Worm (Caenorhabditis elegans) whole organism, L1 larva: ENCODE data around the gene C09G5.7.

Experiments
- C04F5.9 ChIP-seq: sonication (generic microtip); optimal IDR thresholded peaks from 2 replicates; lab custom pipeline; 2016; ENCODE audit warnings: missing genetic modification characterization, missing compliant biosample characterization
- C16A3.4 ChIP-seq: fragments of 150-350 bp; optimal IDR thresholded peaks from 2 replicates; lab custom pipeline; 2014; ENCODE audit warnings: missing biosample characterization, missing genetic modification characterization
- C34B4.2 ChIP-seq: sonication (generic microtip); optimal IDR thresholded peaks from 2 replicates; lab custom pipeline; 2017; ENCODE audit warnings: mild to moderate bottlenecking, missing genetic modification characterization, missing compliant biosample characterization
- Y116A8C.19 ChIP-seq: sonication (generic microtip); optimal IDR thresholded peaks from 2 replicates; lab custom pipeline; 2016; ENCODE audit warnings: missing compliant biosample characterization, missing genetic modification characterization, borderline replicate concordance
- alr-1 ChIP-seq: fragments of 200-800 bp; sonication (Bioruptor generic); optimal IDR thresholded peaks from 2 replicates; lab custom pipeline; 2018; ENCODE audit warnings: borderline replicate concordance, mild to moderate bottlenecking, missing genetic modification characterization, missing compliant biosample characterization
- aly-2 ChIP-seq: fragments of 150-350 bp; optimal IDR thresholded peaks from 2 replicates; lab custom pipeline; 2014; ENCODE audit warnings: missing biosample characterization, missing genetic modification characterization
- ceh-63 ChIP-seq: fragments of 200-800 bp; sonication (Bioruptor generic); optimal IDR thresholded peaks from 2 replicates; lab custom pipeline; 2018; ENCODE audit warnings: mild to moderate bottlenecking, missing genetic modification characterization, missing compliant biosample characterization
- ceh-8 ChIP-seq: fragments of 200-800 bp; sonication (Bioruptor generic); optimal IDR thresholded peaks from 2 replicates; lab custom pipeline; 2018; ENCODE audit warnings: mild to moderate bottlenecking, missing genetic modification characterization, moderate library complexity, missing compliant biosample characterization
- ceh-82 ChIP-seq, 3 experiments: fragments of 150-350 bp in 1 of 3; sonication (generic microtip) in 2 of 3; optimal IDR thresholded peaks; 2 replicates each; lab custom pipeline; 2014 to 2017; ENCODE audit warnings: missing biosample characterization in 3 of 3, missing genetic modification characterization in 3 of 3
- ceh-90 ChIP-seq: sonication (generic microtip); optimal IDR thresholded peaks from 2 replicates; lab custom pipeline; 2016; ENCODE audit warnings: missing genetic modification characterization, missing compliant biosample characterization
- ces-1 ChIP-seq: fragments of 150-350 bp; optimal IDR thresholded peaks from 2 replicates; lab custom pipeline; 2014; ENCODE audit warnings: missing biosample characterization, missing genetic modification reagents, missing genetic modification characterization
- dpl-1 ChIP-seq, 3 experiments: fragments of 150-350 bp in 2 of 3; sonication (generic microtip) in 1 of 3; optimal IDR thresholded peaks; 2 replicates each; lab custom pipeline; 2014 to 2017; ENCODE audit warnings: missing biosample characterization in 3 of 3, missing genetic modification characterization in 3 of 3, missing genetic modification reagents in 3 of 3
- efl-1 ChIP-seq, 4 experiments: fragments of 150-350 bp; optimal IDR thresholded peaks in 3 of 4; peaks in 1 of 4; 1 replicate in 1 of 4; 2 replicates in 3 of 4; lab custom pipeline; 2014; ENCODE audit warnings: missing biosample characterization in 2 of 4, missing genetic modification characterization in 2 of 4, missing genetic modification reagents in 2 of 4
- elt-2 ChIP-seq: sonication (generic microtip); optimal IDR thresholded peaks from 2 replicates; lab custom pipeline; 2016; ENCODE audit warnings: missing genetic modification characterization, mild to moderate bottlenecking, inconsistent platforms, missing compliant biosample characterization, missing genetic modification reagents
- elt-3 ChIP-seq, 6 experiments: fragments of 150-350 bp in 1 of 6; sonication (generic microtip); optimal IDR thresholded peaks; 2 replicates each; lab custom pipeline; 2017 to 2018; ENCODE audit warnings: missing biosample characterization in 6 of 6, missing genetic modification characterization in 6 of 6, inconsistent platforms in 1 of 6
- ets-5 ChIP-seq: fragments of 200-800 bp; sonication (Bioruptor generic); IDR thresholded peaks from 2 replicates; pipeline ENCODE4 v1.3.6; 2022; ENCODE audit warnings: missing genetic modification characterization, missing compliant biosample characterization
- fkh-10 ChIP-seq: sonication (generic microtip); optimal IDR thresholded peaks from 2 replicates; lab custom pipeline; 2017; ENCODE audit warnings: missing biosample characterization, missing genetic modification reagents, missing genetic modification characterization
- fos-1 ChIP-seq: fragments of 150-350 bp; optimal IDR thresholded peaks from 2 replicates; lab custom pipeline; 2014; ENCODE audit warnings: missing biosample characterization, missing genetic modification characterization
- grh-1 ChIP-seq: fragments of 200-800 bp; sonication (Bioruptor generic); IDR thresholded peaks from 2 replicates; pipeline ENCODE4 v1.3.6; 2022; ENCODE audit warnings: missing genetic modification reagents, missing genetic modification characterization, missing compliant biosample characterization
- hlh-17 ChIP-seq: fragments of 200-800 bp; sonication (Bioruptor generic); optimal IDR thresholded peaks from 2 replicates; lab custom pipeline; 2018; ENCODE audit warnings: missing genetic modification characterization, mild to moderate bottlenecking, missing compliant biosample characterization, moderate library complexity, borderline replicate concordance
- hlh-4 ChIP-seq: sonication (generic microtip); optimal IDR thresholded peaks from 2 replicates; lab custom pipeline; 2016; ENCODE audit warnings: mild to moderate bottlenecking, missing genetic modification characterization, missing compliant biosample characterization
- irx-1 ChIP-seq: sonication (generic microtip); optimal IDR thresholded peaks from 2 replicates; lab custom pipeline; 2016; ENCODE audit warnings: missing genetic modification characterization, missing compliant biosample characterization
- isw-1 ChIP-seq: fragments of 200-800 bp; sonication (Bioruptor generic); IDR thresholded peaks from 2 replicates; pipeline ENCODE4 v1.3.6; 2022; ENCODE audit warnings: missing genetic modification characterization, missing compliant biosample characterization
- lin-13 ChIP-seq: fragments of 150-350 bp; optimal IDR thresholded peaks from 2 replicates; lab custom pipeline; 2014; ENCODE audit warnings: missing biosample characterization, missing genetic modification reagents, missing genetic modification characterization
- lin-14 ChIP-seq: fragments of 200-800 bp; sonication (Bioruptor generic); optimal IDR thresholded peaks from 2 replicates; lab custom pipeline; 2018; ENCODE audit warnings: mild to moderate bottlenecking, missing genetic modification characterization, moderate library complexity, missing compliant biosample characterization
- lsy-2 ChIP-seq, 2 experiments: fragments of 150-350 bp; optimal IDR thresholded peaks; 2 replicates each; lab custom pipeline; 2014; ENCODE audit warnings: missing biosample characterization in 2 of 2, missing genetic modification characterization in 2 of 2
- mdl-1 ChIP-seq, 2 experiments: fragments of 150-350 bp; optimal IDR thresholded peaks; 2 replicates each; lab custom pipeline; 2014 to 2017; ENCODE audit warnings: missing biosample characterization in 2 of 2, missing genetic modification characterization in 2 of 2, inconsistent platforms in 1 of 2
- mep-1 ChIP-seq: fragments of 150-350 bp; optimal IDR thresholded peaks from 2 replicates; lab custom pipeline; 2014; ENCODE audit warnings: missing biosample characterization, missing genetic modification characterization
- nhr-11 ChIP-seq: fragments of 150-350 bp; optimal IDR thresholded peaks from 2 replicates; lab custom pipeline; 2014; ENCODE audit warnings: missing biosample characterization, missing genetic modification characterization
- nhr-237 ChIP-seq: fragments of 150-350 bp; optimal IDR thresholded peaks from 2 replicates; lab custom pipeline; 2014; ENCODE audit warnings: missing biosample characterization, missing genetic modification characterization
- nhr-47 ChIP-seq: sonication (generic microtip); optimal IDR thresholded peaks from 2 replicates; lab custom pipeline; 2016; ENCODE audit warnings: mild to moderate bottlenecking, missing genetic modification characterization, moderate library complexity, missing compliant biosample characterization
- nhr-71 ChIP-seq: sonication (generic microtip); optimal IDR thresholded peaks from 2 replicates; lab custom pipeline; 2016; ENCODE audit warnings: mild to moderate bottlenecking, missing genetic modification characterization, moderate library complexity, missing compliant biosample characterization
- nhr-77 ChIP-seq: fragments of 150-350 bp; optimal IDR thresholded peaks from 2 replicates; lab custom pipeline; 2014; ENCODE audit warnings: missing biosample characterization, missing genetic modification characterization
- nhr-90 ChIP-seq: sonication (generic microtip); optimal IDR thresholded peaks from 2 replicates; lab custom pipeline; 2016; ENCODE audit warnings: mild to moderate bottlenecking, missing genetic modification characterization, missing compliant biosample characterization; ENCODE audit not compliant: poor library complexity
- rnt-1 ChIP-seq: sonication (generic microtip); optimal IDR thresholded peaks from 2 replicates; lab custom pipeline; 2016; ENCODE audit warnings: mild to moderate bottlenecking, missing genetic modification characterization, moderate library complexity, missing compliant biosample characterization
- snu-23 ChIP-seq: sonication (generic microtip); optimal IDR thresholded peaks from 2 replicates; lab custom pipeline; 2016; ENCODE audit warnings: missing genetic modification characterization, missing compliant biosample characterization
- sup-37 ChIP-seq: fragments of 200-800 bp; sonication (Bioruptor generic); optimal IDR thresholded peaks from 2 replicates; lab custom pipeline; 2018; ENCODE audit warnings: mild to moderate bottlenecking, missing genetic modification characterization, missing compliant biosample characterization
- unc-30 ChIP-seq: sonication (generic microtip); optimal IDR thresholded peaks from 2 replicates; lab custom pipeline; 2017; ENCODE audit warnings: missing biosample characterization, missing genetic modification characterization
- unc-62 ChIP-seq: fragments of 150-350 bp; optimal IDR thresholded peaks from 2 replicates; lab custom pipeline; 2014; ENCODE audit warnings: missing biosample characterization, missing genetic modification reagents, missing genetic modification characterization
- unc-86 ChIP-seq: sonication (generic microtip); optimal IDR thresholded peaks from 2 replicates; lab custom pipeline; 2016; ENCODE audit warnings: missing genetic modification characterization, missing compliant biosample characterization
- unc-98 ChIP-seq: fragments of 200-800 bp; sonication (Bioruptor generic); IDR thresholded peaks from 2 replicates; pipeline ENCODE4 v1.3.6; 2022; ENCODE audit warnings: missing genetic modification characterization, missing compliant biosample characterization

C09G5.7 gene

DNA sequence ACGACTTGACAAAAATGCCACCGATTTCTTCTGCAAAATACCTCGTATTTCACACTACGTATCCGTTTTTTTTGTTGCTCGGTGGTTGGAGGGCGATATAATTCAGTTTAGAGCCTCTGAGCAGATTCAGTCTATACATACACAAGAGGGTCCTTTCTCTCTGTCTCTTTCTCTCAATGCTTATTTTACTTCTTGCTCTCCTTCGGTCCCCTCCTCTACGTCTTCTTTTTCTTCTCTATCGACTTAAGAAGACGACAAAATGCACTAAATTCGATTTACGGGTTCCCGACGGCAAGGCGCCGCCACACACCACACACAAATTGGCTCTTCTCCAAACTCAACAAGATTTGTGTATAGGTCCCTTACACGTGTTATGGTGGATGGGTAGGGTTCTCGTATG is 44.3 kb downstream of the C09G5.7 start:
- TF ChIP-seq ceh-63, result no peak
- TF ChIP-seq efl-1 (optimal IDR thresholded peaks at IDR 0.05; lab: Kevin White, UChicago), result no peak
- peak in 1 of 2 experiments; percentile 53 for TF ChIP-seq efl-1 (GFP tag; optimal IDR thresholded peaks at IDR 0.05 in 1 of 2; lab: Kevin White, UChicago)
- TF ChIP-seq nhr-47 (tag; lab: Kevin White, UChicago), result peak; percentile 9
- peak; percentile 84 for TF ChIP-seq lin-14 (GFP tag; lab: Kevin White, UChicago)
- TF ChIP-seq isw-1 (GFP tag; lab: Robert Waterston, UW), result 0 out of 2 replicates have a peak, but pooled peaks have one; percentile 9
- peak; percentile 85 for TF ChIP-seq ces-1 (GFP tag; lab: Kevin White, UChicago)
- TF ChIP-seq ceh-8 (GFP tag; lab: Kevin White, UChicago), result no peak
- no peak for TF ChIP-seq unc-98
- no peak for TF ChIP-seq elt-3 (tag; optimal IDR thresholded peaks at IDR 0.05; lab: Kevin White, UChicago)
- TF ChIP-seq lsy-2 (tag; optimal IDR thresholded peaks at IDR 0.05; lab: Kevin White, UChicago), result peak in 1 of 2 experiments; percentile 1
- TF ChIP-seq nhr-71 (tag; lab: Kevin White, UChicago), result peak; percentile 26
- peak; percentile 67 for TF ChIP-seq fkh-10 (GFP tag; lab: Kevin White, UChicago)
- no peak for TF ChIP-seq sup-37 (GFP tag; lab: Kevin White, UChicago)
- no peak for TF ChIP-seq unc-30 (tag; lab: Kevin White, UChicago)

DNA sequence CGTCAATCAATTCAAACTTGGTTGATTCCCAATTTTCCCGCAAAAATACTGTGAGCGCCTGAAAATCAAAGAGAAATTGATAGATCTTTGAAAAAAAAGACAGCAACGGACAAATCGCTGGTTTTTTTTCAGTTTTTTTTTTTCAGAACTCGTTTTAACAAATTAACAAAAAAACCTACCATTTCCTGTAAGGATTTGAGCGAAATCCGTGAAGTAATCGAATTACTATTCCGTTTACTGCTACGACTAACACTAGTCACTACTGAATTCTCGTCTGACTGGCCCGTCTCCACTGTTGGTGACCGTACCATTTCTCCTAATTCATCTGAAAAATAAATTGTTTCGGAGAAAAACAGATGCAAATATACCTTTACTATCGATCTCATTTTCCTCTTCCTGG is 44.7 kb downstream of the C09G5.7 start:
- no peak for TF ChIP-seq C16A3.4 (tag; lab: Kevin White, UChicago)
- TF ChIP-seq unc-62 (GFP tag; lab: Kevin White, UChicago), result no peak
- no peak for TF ChIP-seq hlh-4 (tag; lab: Kevin White, UChicago)
- no peak for TF ChIP-seq hlh-17 (GFP tag; lab: Kevin White, UChicago)
- no peak for TF ChIP-seq ceh-82 (tag; optimal IDR thresholded peaks at IDR 0.05; lab: Kevin White, UChicago)
- no peak for TF ChIP-seq efl-1 (optimal IDR thresholded peaks at IDR 0.05; lab: Kevin White, UChicago)
- TF ChIP-seq efl-1 (GFP tag; optimal IDR thresholded peaks at IDR 0.05 in 1 of 2; lab: Kevin White, UChicago), result no peak
- no peak for TF ChIP-seq mep-1 (tag; lab: Kevin White, UChicago)
- TF ChIP-seq elt-3 (tag; optimal IDR thresholded peaks at IDR 0.05; lab: Kevin White, UChicago), result no peak
- TF ChIP-seq mdl-1 (tag; optimal IDR thresholded peaks at IDR 0.05; lab: Kevin White, UChicago), result no peak
- no peak for TF ChIP-seq nhr-77
- TF ChIP-seq fos-1 (tag; lab: Kevin White, UChicago), result no peak

DNA sequence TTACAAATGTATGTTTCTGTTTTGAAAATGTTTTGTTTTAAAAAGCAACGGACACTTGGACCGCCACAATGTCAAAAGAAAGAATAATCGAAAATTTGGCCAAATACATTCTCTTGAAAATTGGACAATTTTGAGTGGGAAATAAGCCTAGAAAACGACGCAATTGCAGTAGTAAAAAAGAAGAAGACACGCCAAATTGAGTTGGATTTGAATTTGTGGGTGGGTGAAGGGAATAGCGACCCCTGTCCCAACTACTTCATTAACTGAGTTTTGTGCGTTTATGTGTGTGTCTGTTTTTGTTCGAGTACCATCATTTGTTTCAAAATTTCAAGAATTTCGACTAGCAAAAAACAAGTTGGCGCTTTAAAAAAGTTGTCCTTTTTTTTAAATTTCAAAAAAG is 46.1 kb downstream of the C09G5.7 start:
- peak; percentile 11 for TF ChIP-seq fkh-10 (GFP tag; lab: Kevin White, UChicago)
- no peak for TF ChIP-seq isw-1 (GFP tag; lab: Robert Waterston, UW)
- TF ChIP-seq lin-14 (GFP tag; lab: Kevin White, UChicago), result peak; percentile 40

DNA sequence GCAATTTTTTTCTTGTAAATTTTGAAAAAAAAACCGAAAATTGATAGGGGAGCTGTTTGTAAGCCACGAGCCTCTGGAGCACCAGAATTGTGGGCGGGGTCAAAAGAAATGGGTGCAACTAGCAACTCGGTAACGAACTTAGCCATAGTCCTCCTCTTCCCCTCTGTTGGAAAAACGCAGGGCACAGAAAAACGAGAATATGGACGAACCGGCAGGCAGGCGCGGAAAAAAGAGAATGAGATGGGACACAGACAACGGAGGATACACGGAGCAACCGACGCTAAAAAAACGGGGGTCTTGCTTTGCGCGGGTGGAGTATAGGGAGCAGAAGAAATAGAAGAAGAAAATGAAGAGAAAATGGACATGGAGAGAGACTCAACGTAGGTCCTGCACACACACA is 47.0 kb downstream of the C09G5.7 start:
- no peak for TF ChIP-seq nhr-237 (tag; lab: Kevin White, UChicago)
- peak; percentile 75 for TF ChIP-seq fkh-10 (GFP tag; lab: Kevin White, UChicago)
- TF ChIP-seq efl-1 (optimal IDR thresholded peaks at IDR 0.05; lab: Kevin White, UChicago), result no peak
- peak in 1 of 2 experiments; percentile 49 for TF ChIP-seq efl-1 (GFP tag; optimal IDR thresholded peaks at IDR 0.05 in 1 of 2; lab: Kevin White, UChicago)
- peak; percentile 75 for TF ChIP-seq lin-14 (GFP tag; lab: Kevin White, UChicago)
- TF ChIP-seq ceh-82 (tag; optimal IDR thresholded peaks at IDR 0.05; lab: Kevin White, UChicago), result peak in 1 of 3 experiments; percentile 30
- TF ChIP-seq C04F5.9, result no peak

DNA sequence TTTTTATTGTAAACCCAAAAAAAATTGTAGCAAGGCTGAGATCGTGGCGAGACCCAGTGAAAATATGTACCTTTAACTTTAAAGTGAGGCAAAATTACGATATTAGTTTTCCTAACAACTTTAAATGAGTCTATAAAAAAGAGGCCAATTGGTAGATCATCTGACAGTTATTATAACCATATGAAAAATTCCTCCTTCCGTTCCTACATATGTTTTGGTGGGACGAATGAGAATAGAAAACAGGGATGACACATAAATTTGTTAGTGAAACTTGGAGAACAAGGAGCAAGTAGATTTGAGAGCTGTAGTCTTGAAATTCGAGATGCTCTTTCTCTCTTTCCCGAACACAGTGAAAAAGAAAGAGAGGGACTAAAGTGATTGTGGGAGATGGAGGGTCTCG is 50.6 kb downstream of the C09G5.7 start:
- TF ChIP-seq irx-1 (tag; lab: Kevin White, UChicago) (no peak), C04F5.9 (no peak), nhr-90 (tag; lab: Kevin White, UChicago) (no peak), elt-3 (tag; optimal IDR thresholded peaks at IDR 0.05; lab: Kevin White, UChicago) (no peak), elt-2 (tag; lab: Kevin White, UChicago) (no peak), unc-86 (tag; lab: Kevin White, UChicago) (no peak), lin-13 (no peak), alr-1 (no peak), rnt-1 (no peak), dpl-1 (GFP tag; optimal IDR thresholded peaks at IDR 0.05; lab: Kevin White, UChicago) (no peak), snu-23 (no peak), nhr-11 (tag; lab: Kevin White, UChicago) (no peak), grh-1 (no peak), ets-5 (no peak), aly-2 (tag; lab: Kevin White, UChicago) (no peak), Y116A8C.19 (no peak), ceh-90 (no peak), C34B4.2 (tag; lab: Kevin White, UChicago) (no peak)
- TF ChIP-seq, all 84 proteins: peak for 0
